Worm (Caenorhabditis elegans) whole organism, young adult: ENCODE results near the gene srj-27.

Experiments used
- F10E7.11 ChIP-seq: sonication (generic microtip); optimal IDR thresholded peaks from 2 replicates; lab custom pipeline; 2017; ENCODE audit warnings: mild to moderate bottlenecking, missing genetic modification characterization, moderate library complexity, missing compliant biosample characterization
- Y53G8AR.9 ChIP-seq: fragments of 200-800 bp; sonication (Bioruptor generic); conservative IDR thresholded peaks from 2 replicates; pipeline ENCODE4 v1.3.6; 2022; ENCODE audit warnings: missing genetic modification reagents, missing genetic modification characterization, missing compliant biosample characterization
- Y95B8A.8 ChIP-seq: fragments of 200-800 bp; sonication (Bioruptor generic); IDR thresholded peaks from 2 replicates; pipeline ENCODE4 v1.3.6; 2022; ENCODE audit warnings: missing genetic modification reagents, missing genetic modification characterization, missing compliant biosample characterization
- lin-40 ChIP-seq: sonication (generic microtip); optimal IDR thresholded peaks from 2 replicates; lab custom pipeline; 2016; ENCODE audit warnings: missing genetic modification characterization, mild to moderate bottlenecking, missing compliant biosample characterization, missing genotype, missing genetic modification reagents
- lir-1 ChIP-seq: fragments of 200-800 bp; sonication (Bioruptor generic); conservative IDR thresholded peaks from 2 replicates; pipeline ENCODE4 v1.3.6; 2022; ENCODE audit warnings: missing genetic modification reagents, missing genetic modification characterization, missing compliant biosample characterization
- madf-3 ChIP-seq: fragments of 200-800 bp; sonication (Bioruptor generic); IDR thresholded peaks from 2 replicates; pipeline ENCODE4 v1.3.6; 2022; ENCODE audit warnings: missing genetic modification reagents, missing genetic modification characterization, missing compliant biosample characterization
- madf-6 ChIP-seq: fragments of 200-800 bp; sonication (Bioruptor generic); IDR thresholded peaks from 2 replicates; pipeline ENCODE4 v1.3.6; 2022; ENCODE audit warnings: missing genetic modification reagents, missing genetic modification characterization, missing compliant biosample characterization
- nhr-27 ChIP-seq: fragments of 200-800 bp; sonication (Bioruptor generic); optimal IDR thresholded peaks from 2 replicates; lab custom pipeline; 2018; ENCODE audit warnings: mild to moderate bottlenecking, missing genetic modification characterization, moderate library complexity, missing compliant biosample characterization
- repo-1 ChIP-seq: sonication (generic microtip); optimal IDR thresholded peaks from 2 replicates; lab custom pipeline; 2017; ENCODE audit warnings: mild to moderate bottlenecking, missing genetic modification characterization, missing compliant biosample characterization
- snpc-4 ChIP-seq, 5 experiments: fragments of 150-350 bp in 1 of 5; sonication (generic microtip) in 4 of 5; optimal IDR thresholded peaks; 2 replicates each; lab custom pipeline; 2014 to 2018; ENCODE audit warnings: missing genetic modification characterization in 5 of 5, missing biosample characterization in 3 of 5, antibody characterized with exemption in 2 of 5, mild to moderate bottlenecking in 2 of 5, missing compliant biosample characterization in 2 of 5, missing genotype in 2 of 5, moderate library complexity in 2 of 5, missing genetic modification reagents in 1 of 5

DNA sequence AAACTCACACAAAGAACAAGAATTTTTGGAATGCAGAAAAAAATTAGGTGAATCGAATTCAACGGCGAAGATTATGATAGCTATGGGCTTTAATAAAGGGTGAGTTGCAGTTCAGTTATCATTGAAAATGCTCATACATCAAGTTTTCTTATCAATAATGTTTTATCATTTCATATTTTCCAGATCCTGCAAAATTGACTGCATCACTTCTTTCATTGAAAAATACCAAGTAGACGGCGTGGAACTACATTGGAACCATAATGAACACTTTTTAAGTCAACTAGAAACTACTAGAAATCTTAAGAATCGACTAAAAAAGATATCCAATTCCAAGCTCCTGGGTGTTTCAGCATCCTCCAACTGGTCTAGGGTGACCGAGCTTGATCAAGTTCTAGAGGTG lies 16.0 kb upstream of the srj-27 start, which contains the start of gene K08F9.1:
- no peak for TF ChIP-seq Y95B8A.8 (GFP tag; lab: Robert Waterston, UW)
- TF ChIP-seq snpc-4 (GFP tag; optimal IDR thresholded peaks at IDR 0.05; lab: Kevin White, UChicago) = no peak
- TF ChIP-seq snpc-4 (tag; optimal IDR thresholded peaks at IDR 0.05; lab: Kevin White, UChicago) = no peak
- TF ChIP-seq lin-40 (tag; lab: Kevin White, UChicago) = no peak
- no peak for TF ChIP-seq lir-1 (GFP tag; lab: Robert Waterston, UW)
- no peak for TF ChIP-seq repo-1 (tag; lab: Kevin White, UChicago)
- no peak for TF ChIP-seq Y53G8AR.9
- TF ChIP-seq madf-6 = no peak
- TF ChIP-seq F10E7.11 (tag; lab: Kevin White, UChicago) = no peak
- TF ChIP-seq madf-3 (GFP tag; lab: Robert Waterston, UW) = no peak
- no peak for TF ChIP-seq nhr-27
